Worm (Caenorhabditis elegans) whole organism, dauer: Measurements from ENCODE around the gene Y82E9BR.20.
"Not testable (repeated sequence)": the region's sequence is repeated elsewhere in the genome, so short reads cannot be mapped to it uniquely, and the experiment has no call there.

Experiments used
- unc-62 ChIP-seq: sonication (generic microtip); optimal IDR thresholded peaks from 2 replicates; lab custom pipeline; 2017; ENCODE audit warnings: missing biosample characterization, missing genetic modification reagents, missing genetic modification characterization

Gene Y82E9BR.20

ce11 chrIII:1372563-1372962 lies 1.6 kb upstream of the Y82E9BR.20 start:
- no peak for TF ChIP-seq unc-62 (GFP tag; lab: Kevin White, UChicago)

ce11 chrIII:1375491-1375890 lies 1.3 kb downstream of the Y82E9BR.20 start, which contains the start of gene Y82E9BR.10:
Gene Y82E9BR.10 (minus strand): TSS chrIII:1375591.
- TF ChIP-seq unc-62 (GFP tag; lab: Kevin White, UChicago) = not testable (repeated sequence)

ce11 chrIII:1377903-1378302 lies 3.7 kb downstream of the Y82E9BR.20 start, which contains the start of gene pals-40:
Gene pals-40 (minus strand): TSS chrIII:1378003.
- not testable (repeated sequence) for TF ChIP-seq unc-62 (GFP tag; lab: Kevin White, UChicago)

ce11 chrIII:1380535-1381274 lies 6.5 kb downstream of the Y82E9BR.20 start, which contains the start of the genes pals-21 and Y82E9BR.6:
Gene pals-21 (minus strand): TSS chrIII:1380635.
Gene Y82E9BR.6 (plus strand): TSS chrIII:1381224.
- TF ChIP-seq unc-62 (GFP tag; lab: Kevin White, UChicago) = no peak

- no peak for TF ChIP-seq unc-62 (GFP tag; lab: Kevin White, UChicago)
These were observed 9.3 kb downstream of the Y82E9BR.20 start for ce11 chrIII:1383483-1383882.

- no peak for TF ChIP-seq unc-62 (GFP tag; lab: Kevin White, UChicago)
These were observed 9.9 kb downstream of the Y82E9BR.20 start, which contains the start of the genes fbxa-138 and Y82E9BR.5 for ce11 chrIII:1384092-1384491. Gene fbxa-138 (minus strand): TSS chrIII:1384252. Gene Y82E9BR.5 (plus strand): TSS chrIII:1384370.

- no peak for TF ChIP-seq unc-62 (GFP tag; lab: Kevin White, UChicago)
These were observed 10.5 kb downstream of the Y82E9BR.20 start for ce11 chrIII:1384694-1385093.

ce11 chrIII:1388274-1389058 lies 14.3 kb downstream of the Y82E9BR.20 start, which contains the start of gene pals-20:
Gene pals-20 (minus strand): TSS chrIII:1388324.
- TF ChIP-seq unc-62 (GFP tag; lab: Kevin White, UChicago) = no peak

- no peak for TF ChIP-seq unc-62 (GFP tag; lab: Kevin White, UChicago)
These were observed 15.8 kb downstream of the Y82E9BR.20 start for ce11 chrIII:1389988-1390387.

- no peak for TF ChIP-seq unc-62 (GFP tag; lab: Kevin White, UChicago)
These were observed 17.5 kb downstream of the Y82E9BR.20 start, which contains the start of gene pals-17 for ce11 chrIII:1391752-1392151. Gene pals-17 (minus strand): TSS chrIII:1391852.

- TF ChIP-seq unc-62 (GFP tag; lab: Kevin White, UChicago) = no peak
These were observed 18.6 kb downstream of the Y82E9BR.20 start for ce11 chrIII:1392763-1393162.

- no peak for TF ChIP-seq unc-62 (GFP tag; lab: Kevin White, UChicago)
These were observed 21.1 kb downstream of the Y82E9BR.20 start for ce11 chrIII:1395355-1395754.

- no peak for TF ChIP-seq unc-62 (GFP tag; lab: Kevin White, UChicago)
These were observed 24.0 kb downstream of the Y82E9BR.20 start for ce11 chrIII:1398183-1398582.

ce11 chrIII:1399670-1400069 lies 25.5 kb downstream of the Y82E9BR.20 start, which contains the start of gene pals-16:
Gene pals-16 (plus strand): TSS chrIII:1399970.
- no peak for TF ChIP-seq unc-62 (GFP tag; lab: Kevin White, UChicago)

ce11 chrIII:1401497-1401990 lies 27.3 kb downstream of the Y82E9BR.20 start, which contains the start of gene pals-19:
Gene pals-19 (plus strand): TSS chrIII:1401940.
- TF ChIP-seq unc-62 (GFP tag; lab: Kevin White, UChicago) = no peak
